Worm (Caenorhabditis elegans) whole organism, L2 larva: ENCODE data around the gene hsp-16.41.

Experiments
- aly-2 ChIP-seq: fragments of 150-350 bp; optimal IDR thresholded peaks from 2 replicates; lab custom pipeline; 2014; ENCODE audit warnings: missing biosample characterization, missing genetic modification characterization
- ama-1 ChIP-seq: fragments of 150-350 bp; optimal IDR thresholded peaks from 2 replicates; lab custom pipeline; 2018; ENCODE audit warnings: inconsistent platforms
- ceh-82 ChIP-seq: fragments of 150-350 bp; optimal IDR thresholded peaks from 2 replicates; lab custom pipeline; 2014; ENCODE audit warnings: missing biosample characterization, missing genetic modification characterization
- egl-27 ChIP-seq: sonication (generic microtip); optimal IDR thresholded peaks from 3 replicates; lab custom pipeline; 2017; ENCODE audit warnings: missing biosample characterization, missing genetic modification reagents, missing genetic modification characterization
- elt-3 ChIP-seq: sonication (generic microtip); optimal IDR thresholded peaks from 2 replicates; lab custom pipeline; 2017; ENCODE audit warnings: missing biosample characterization, missing genetic modification characterization
- lin-11 ChIP-seq: fragments of 150-350 bp; sonication (generic microtip); optimal IDR thresholded peaks from 2 replicates; lab custom pipeline; 2014; ENCODE audit warnings: missing biosample characterization, missing genetic modification characterization, inconsistent platforms, mixed read lengths
- mdl-1 ChIP-seq, 2 experiments: fragments of 150-350 bp in 1 of 2; sonication (generic microtip) in 1 of 2; optimal IDR thresholded peaks; 2 replicates each; lab custom pipeline; 2017; ENCODE audit warnings: missing biosample characterization in 2 of 2, missing genetic modification characterization in 2 of 2
- nhr-12 ChIP-seq: fragments of 150-350 bp; optimal IDR thresholded peaks from 2 replicates; lab custom pipeline; 2014; ENCODE audit warnings: missing biosample characterization, missing genetic modification characterization
- nhr-237 ChIP-seq: fragments of 150-350 bp; optimal IDR thresholded peaks from 2 replicates; lab custom pipeline; 2014; ENCODE audit warnings: missing biosample characterization, missing genetic modification characterization
- nhr-77 ChIP-seq: fragments of 150-350 bp; optimal IDR thresholded peaks from 2 replicates; lab custom pipeline; 2014; ENCODE audit warnings: missing biosample characterization, missing genetic modification characterization
- skn-1 ChIP-seq: sonication (generic microtip); optimal IDR thresholded peaks from 2 replicates; lab custom pipeline; 2017; ENCODE audit warnings: missing biosample characterization, missing genetic modification characterization
- unc-62 ChIP-seq: fragments of 150-350 bp; optimal IDR thresholded peaks from 2 replicates; lab custom pipeline; 2014; ENCODE audit warnings: missing biosample characterization, missing genetic modification reagents, missing genetic modification characterization
- zag-1 ChIP-seq: fragments of 150-350 bp; optimal IDR thresholded peaks from 2 replicates; lab custom pipeline; 2014; ENCODE audit warnings: missing biosample characterization, missing genetic modification characterization
- ztf-11 ChIP-seq: sonication (generic microtip); optimal IDR thresholded peaks from 2 replicates; lab custom pipeline; 2017; ENCODE audit warnings: missing biosample characterization, missing genetic modification characterization

DNA sequence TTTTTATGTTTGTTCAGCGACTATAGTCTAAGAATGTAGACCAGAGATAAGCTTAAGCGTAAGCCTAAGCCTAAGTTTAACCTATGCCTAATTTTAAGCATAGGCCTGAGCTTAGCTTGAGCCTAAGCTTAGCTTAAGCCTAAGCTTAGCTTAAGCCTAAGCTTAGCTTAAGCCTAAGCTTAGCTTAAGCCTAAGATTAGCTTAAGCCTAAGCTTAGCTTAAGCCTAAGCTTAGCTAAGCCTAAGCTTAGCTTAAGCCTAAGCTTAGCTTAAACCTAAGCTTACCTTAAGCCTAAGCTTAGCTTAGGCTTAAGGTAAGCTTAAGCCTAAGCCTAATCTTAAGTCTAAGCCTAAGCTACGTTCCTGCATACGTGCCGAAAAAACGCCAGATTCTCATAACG lies 43.6 kb downstream of the hsp-16.41 start:
- TF ChIP-seq unc-62 (GFP tag; lab: Kevin White, UChicago) (no peak), nhr-77 (tag; lab: Kevin White, UChicago) (no peak), mdl-1 (tag; optimal IDR thresholded peaks at IDR 0.05; lab: Kevin White, UChicago) (no peak), ceh-82 (tag; lab: Kevin White, UChicago) (no peak), ama-1 (lab: Kevin White, UChicago) (no peak), nhr-12 (tag; lab: Kevin White, UChicago) (no peak), zag-1 (tag; lab: Kevin White, UChicago) (no peak), aly-2 (tag; lab: Kevin White, UChicago) (no peak), skn-1 (tag; lab: Kevin White, UChicago) (no peak), lin-11 (tag; lab: Kevin White, UChicago) (no peak), elt-3 (tag; lab: Kevin White, UChicago) (no peak), nhr-237 (tag; lab: Kevin White, UChicago) (no peak), egl-27 (tag; lab: Kevin White, UChicago) (no peak), ztf-11 (tag; lab: Kevin White, UChicago) (no peak)
